Fruit fly (Drosophila melanogaster) whole organism, embryonic: ENCODE data around the gene CG3726.
A peak's percentile ranks its signal among the peaks of the same experiment; 100 is the strongest.

Source experiments
- Adf1 ChIP-seq: fragments of 200-800 bp; sonication (Bioruptor generic); IDR thresholded peaks from 2 replicates; pipeline ENCODE4 v1.3.6; 2022; ENCODE audit warnings: missing biosample characterization, missing genetic modification characterization
- Atf-2 ChIP-seq: fragments of 200-800 bp; sonication (Bioruptor generic); optimal IDR thresholded peaks from 2 replicates; lab custom pipeline; 2016; ENCODE audit warnings: missing biosample characterization, missing genetic modification characterization
- Atf3 ChIP-seq: fragments of 200-800 bp; sonication (Bioruptor generic); optimal IDR thresholded peaks from 3 replicates; lab custom pipeline; 2016; ENCODE audit warnings: missing biosample characterization, missing genetic modification characterization
- B-H1 ChIP-seq: fragments of 200-800 bp; sonication (Bioruptor generic); IDR thresholded peaks from 3 replicates; pipeline ENCODE4 v1.3.6; 2022; ENCODE audit warnings: missing biosample characterization, missing genetic modification characterization
- CG12071 ChIP-seq: fragments of 200-800 bp; sonication (Bioruptor generic); optimal IDR thresholded peaks from 3 replicates; lab custom pipeline; 2018; ENCODE audit warnings: missing biosample characterization, mild to moderate bottlenecking, missing genetic modification characterization
- CG12299 ChIP-seq: fragments of 200-800 bp; sonication (Bioruptor generic); optimal IDR thresholded peaks from 2 replicates; lab custom pipeline; 2018; ENCODE audit warnings: missing biosample characterization, mild to moderate bottlenecking, missing genetic modification characterization
- CG12391 ChIP-seq: fragments of 200-800 bp; sonication (Bioruptor generic); optimal IDR thresholded peaks from 3 replicates; lab custom pipeline; 2018; ENCODE audit warnings: missing biosample characterization, mild to moderate bottlenecking, missing genetic modification characterization, moderate library complexity
- CG13296 ChIP-seq: fragments of 200-800 bp; sonication (Bioruptor generic); optimal IDR thresholded peaks from 3 replicates; lab custom pipeline; 2018; ENCODE audit warnings: missing biosample characterization, mild to moderate bottlenecking, missing genetic modification characterization
- CG13775 ChIP-seq: fragments of 200-800 bp; sonication (Bioruptor generic); optimal IDR thresholded peaks from 3 replicates; lab custom pipeline; 2017; ENCODE audit warnings: missing biosample characterization, mild to moderate bottlenecking, missing genetic modification characterization
- CG14441 ChIP-seq: fragments of 200-800 bp; sonication (Bioruptor generic); IDR thresholded peaks from 2 replicates; pipeline ENCODE4 v1.3.6; 2022; ENCODE audit warnings: missing biosample characterization, missing genetic modification characterization
- CG15073 ChIP-seq: fragments of 200-800 bp; sonication (Bioruptor generic); optimal IDR thresholded peaks from 2 replicates; lab custom pipeline; 2016; ENCODE audit warnings: missing biosample characterization, missing genetic modification characterization
- CG15479 ChIP-seq: fragments of 200-800 bp; sonication (Bioruptor generic); optimal IDR thresholded peaks from 3 replicates; lab custom pipeline; 2019; ENCODE audit warnings: missing biosample characterization, mild to moderate bottlenecking, missing genetic modification characterization, moderate library complexity
- CG17385 ChIP-seq: fragments of 200-800 bp; sonication (Bioruptor generic); optimal IDR thresholded peaks from 3 replicates; lab custom pipeline; 2018; ENCODE audit warnings: missing biosample characterization, mild to moderate bottlenecking, missing genetic modification characterization
- CG17802 ChIP-seq: fragments of 200-800 bp; sonication (Bioruptor generic); optimal IDR thresholded peaks from 2 replicates; lab custom pipeline; 2018; ENCODE audit warnings: missing biosample characterization, mild to moderate bottlenecking, missing genetic modification characterization, moderate library complexity
- CG2712 ChIP-seq: fragments of 200-800 bp; optimal IDR thresholded peaks from 3 replicates; lab custom pipeline; 2019; ENCODE audit warnings: missing biosample characterization, mild to moderate bottlenecking, missing genetic modification characterization, moderate library complexity
- CG33557 ChIP-seq: fragments of 200-800 bp; sonication (Bioruptor generic); optimal IDR thresholded peaks from 2 replicates; lab custom pipeline; 2019; ENCODE audit warnings: missing biosample characterization, mild to moderate bottlenecking, missing genetic modification characterization, moderate library complexity
- CG3407 ChIP-seq: fragments of 200-800 bp; sonication (Bioruptor generic); optimal IDR thresholded peaks from 2 replicates; lab custom pipeline; 2018; ENCODE audit warnings: missing biosample characterization, mild to moderate bottlenecking, missing genetic modification characterization
- CG4854 ChIP-seq: fragments of 200-800 bp; sonication (Bioruptor generic); optimal IDR thresholded peaks from 2 replicates; lab custom pipeline; 2016; ENCODE audit warnings: missing biosample characterization, missing genetic modification characterization, inconsistent platforms
- CG6813 ChIP-seq: fragments of 200-800 bp; sonication (Bioruptor generic); optimal IDR thresholded peaks from 2 replicates; lab custom pipeline; 2017; ENCODE audit warnings: missing biosample characterization, missing genetic modification characterization, mild to moderate bottlenecking, moderate library complexity, missing genetic modification reagents
- CG7372 ChIP-seq: fragments of 200-800 bp; sonication (Bioruptor generic); IDR thresholded peaks from 2 replicates; pipeline ENCODE4 v1.3.6; 2022; ENCODE audit warnings: missing biosample characterization, missing genetic modification characterization
- CG7928 ChIP-seq: fragments of 200-800 bp; sonication (Bioruptor generic); optimal IDR thresholded peaks from 2 replicates; lab custom pipeline; 2017; ENCODE audit warnings: missing biosample characterization, mild to moderate bottlenecking, missing genetic modification characterization
- CG7963 ChIP-seq: fragments of 200-800 bp; sonication (Bioruptor generic); IDR thresholded peaks from 3 replicates; pipeline ENCODE4 v1.3.6; 2022; ENCODE audit warnings: missing biosample characterization, missing genetic modification characterization; ENCODE audit not compliant: partially characterized antibody
- CG8478 ChIP-seq: fragments of >200 bp; optimal IDR thresholded peaks from 2 replicates; lab custom pipeline; 2018
- CG8924 ChIP-seq: fragments of 200-800 bp; optimal IDR thresholded peaks from 3 replicates; lab custom pipeline; 2019; ENCODE audit warnings: missing biosample characterization, mild to moderate bottlenecking, missing genetic modification characterization, moderate library complexity
- CG9817 ChIP-seq: fragments of 200-800 bp; sonication (Bioruptor generic); optimal IDR thresholded peaks from 2 replicates; lab custom pipeline; 2018; ENCODE audit warnings: missing biosample characterization, mild to moderate bottlenecking, missing genetic modification characterization, moderate library complexity
- D19A ChIP-seq: fragments of 200-800 bp; optimal IDR thresholded peaks from 3 replicates; lab custom pipeline; 2019; ENCODE audit warnings: missing biosample characterization, mild to moderate bottlenecking, missing genetic modification characterization, moderate library complexity
- Doc3 ChIP-seq: fragments of 200-800 bp; sonication (Bioruptor generic); IDR thresholded peaks from 3 replicates; pipeline ENCODE4 v1.3.6; 2022; ENCODE audit warnings: missing biosample characterization, missing genetic modification characterization; ENCODE audit not compliant: partially characterized antibody
- Ets65A ChIP-seq: fragments of 200-800 bp; sonication (Bioruptor generic); peaks from one replicate; lab custom pipeline; 2016; ENCODE audit warnings: missing biosample characterization, missing genetic modification characterization
- Hr39 ChIP-seq: fragments of >200 bp; optimal IDR thresholded peaks from 2 replicates; lab custom pipeline; 2017
- Neu2 ChIP-seq: fragments of 200-800 bp; sonication (Bioruptor generic); optimal IDR thresholded peaks from 3 replicates; lab custom pipeline; 2016; ENCODE audit warnings: missing biosample characterization, missing genetic modification characterization, borderline replicate concordance
- Nf-YA ChIP-seq: fragments of 200-800 bp; sonication (Bioruptor generic); IDR thresholded peaks from 2 replicates; pipeline ENCODE4 v1.3.6; 2022; ENCODE audit warnings: missing biosample characterization, missing genetic modification characterization
- Oaz ChIP-seq: fragments of 200-800 bp; sonication (Bioruptor generic); IDR thresholded peaks from 2 replicates; pipeline ENCODE4 v1.3.6; 2022; ENCODE audit warnings: missing biosample characterization, missing genetic modification characterization
- Oli ChIP-seq: fragments of 200-800 bp; sonication (Bioruptor generic); optimal IDR thresholded peaks from 2 replicates; lab custom pipeline; 2018; ENCODE audit warnings: missing biosample characterization, mild to moderate bottlenecking, missing genetic modification characterization, moderate library complexity
- Ptx1 ChIP-seq: fragments of 200-800 bp; sonication (Bioruptor generic); IDR thresholded peaks from 2 replicates; pipeline ENCODE4 v1.3.6; 2022; ENCODE audit warnings: missing biosample characterization, missing genetic modification characterization
- Spps ChIP-seq: fragments of 200-800 bp; sonication (Bioruptor generic); optimal IDR thresholded peaks from 2 replicates; lab custom pipeline; 2018; ENCODE audit warnings: missing biosample characterization, mild to moderate bottlenecking, missing genetic modification characterization
- cas ChIP-seq: fragments of 200-800 bp; sonication (Bioruptor generic); IDR thresholded peaks from 2 replicates; pipeline ENCODE4 v1.3.6; 2022; ENCODE audit warnings: missing biosample characterization, missing genetic modification characterization
- chm ChIP-seq: fragments of 200-800 bp; sonication (Bioruptor generic); IDR thresholded peaks from 2 replicates; pipeline ENCODE4 v1.3.6; 2022; ENCODE audit warnings: missing biosample characterization, missing genetic modification characterization
- chn ChIP-seq: fragments of 200-800 bp; sonication (Bioruptor generic); optimal IDR thresholded peaks from 2 replicates; lab custom pipeline; 2016; ENCODE audit warnings: missing biosample characterization, missing genetic modification characterization
- dati ChIP-seq: fragments of 200-800 bp; sonication (Bioruptor generic); IDR thresholded peaks from 2 replicates; pipeline ENCODE4 v1.3.6; 2022; ENCODE audit warnings: missing biosample characterization, missing genetic modification characterization
- disco-r ChIP-seq: fragments of 200-800 bp; sonication (Bioruptor generic); optimal IDR thresholded peaks from 2 replicates; lab custom pipeline; 2016; ENCODE audit warnings: missing biosample characterization, missing genetic modification characterization
- eyg ChIP-seq: fragments of 200-800 bp; sonication (Bioruptor generic); optimal IDR thresholded peaks from 3 replicates; lab custom pipeline; 2016; ENCODE audit warnings: missing biosample characterization, missing genetic modification characterization
- gt ChIP-seq: fragments of 200-800 bp; sonication (Bioruptor generic); IDR thresholded peaks from 2 replicates; pipeline ENCODE4 v1.3.6; 2022; ENCODE audit warnings: missing biosample characterization, missing genetic modification characterization
- kni ChIP-seq: fragments of 200-800 bp; sonication (Bioruptor generic); optimal IDR thresholded peaks from 3 replicates; lab custom pipeline; 2017; ENCODE audit warnings: mild to moderate bottlenecking, missing biosample characterization, missing genetic modification reagents, missing genetic modification characterization
- lola ChIP-seq, 3 experiments: fragments of >200 bp in 2 of 3; fragments of 200-800 bp in 1 of 3; sonication (Bioruptor generic) in 1 of 3; optimal IDR thresholded peaks; 2 replicates each; lab custom pipeline; 2017 to 2019; ENCODE audit warnings: missing biosample characterization in 3 of 3, missing genetic modification characterization in 3 of 3, mild to moderate bottlenecking in 1 of 3, moderate library complexity in 1 of 3
- nau ChIP-seq: fragments of 200-800 bp; sonication (Bioruptor generic); optimal IDR thresholded peaks from 3 replicates; lab custom pipeline; 2017; ENCODE audit warnings: missing biosample characterization, mild to moderate bottlenecking, missing genetic modification characterization, missing genetic modification reagents
- shn ChIP-seq: fragments of 200-800 bp; sonication (Bioruptor generic); optimal IDR thresholded peaks from 3 replicates; lab custom pipeline; 2016; ENCODE audit warnings: missing biosample characterization, missing genetic modification characterization
- sima ChIP-seq: fragments of 200-800 bp; sonication (Bioruptor generic); optimal IDR thresholded peaks from 2 replicates; lab custom pipeline; 2016; ENCODE audit warnings: missing biosample characterization, missing genetic modification characterization
- stc ChIP-seq: fragments of 200-800 bp; sonication (Bioruptor generic); IDR thresholded peaks from 2 replicates; pipeline ENCODE4 v1.3.6; 2022; ENCODE audit warnings: missing biosample characterization, missing genetic modification characterization
- sug ChIP-seq: fragments of 200-800 bp; optimal IDR thresholded peaks from 2 replicates; lab custom pipeline; 2019; ENCODE audit warnings: missing biosample characterization, mild to moderate bottlenecking, missing genetic modification characterization, moderate library complexity
- toy ChIP-seq: fragments of 200-800 bp; sonication (Bioruptor generic); IDR thresholded peaks from 2 replicates; pipeline ENCODE4 v1.3.6; 2022; ENCODE audit warnings: missing biosample characterization, missing genetic modification characterization
- wek ChIP-seq: fragments of 200-800 bp; sonication (Bioruptor generic); optimal IDR thresholded peaks from 3 replicates; lab custom pipeline; 2018; ENCODE audit warnings: missing biosample characterization, mild to moderate bottlenecking, missing genetic modification characterization, moderate library complexity
- wor ChIP-seq: fragments of 200-800 bp; sonication (Bioruptor generic); IDR thresholded peaks from 2 replicates; pipeline ENCODE4 v1.3.6; 2022; ENCODE audit warnings: missing biosample characterization, missing genetic modification characterization

Gene CG3726

DNA sequence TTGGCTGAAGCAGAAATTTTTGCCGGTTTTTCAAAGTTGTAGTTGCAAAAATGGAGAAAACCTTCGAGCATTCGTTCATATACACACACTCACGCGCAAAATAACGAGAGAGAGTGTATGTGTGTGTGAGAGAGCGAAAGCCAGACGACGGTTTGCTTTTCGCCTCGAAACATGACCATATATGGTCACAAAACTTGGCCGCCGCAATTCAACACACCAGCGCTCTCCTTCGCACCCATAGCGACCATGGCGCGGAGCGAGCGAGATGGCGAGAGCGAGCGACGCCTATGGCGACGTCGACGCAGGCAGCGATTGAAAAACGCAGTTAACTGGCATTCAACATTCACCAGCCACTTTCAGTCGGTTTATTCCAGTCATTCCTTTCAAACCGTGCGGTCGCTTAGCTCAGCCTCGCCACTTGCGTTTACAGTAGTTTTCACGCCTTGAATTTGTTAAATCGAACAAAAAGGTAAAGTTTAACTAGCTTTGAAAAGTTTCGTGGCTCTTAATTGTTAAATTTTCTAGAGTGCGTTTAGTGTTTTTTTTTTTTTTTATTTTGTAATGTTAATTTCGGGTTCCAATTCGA lies 15.2 kb upstream of the CG3726 start (continued):
- TF ChIP-seq CG3407 (GFP tag; lab: Kevin White, UChicago): peak; percentile 2
- TF ChIP-seq lola (GFP tag; optimal IDR thresholded peaks at IDR 0.05; lab: Kevin White, UChicago): no peak
- no peak for TF ChIP-seq Nf-YA
- TF ChIP-seq CG9817 (tag; lab: Kevin White, UChicago): no peak
- TF ChIP-seq gt (GFP tag; lab: Robert Waterston, UW): no peak
- TF ChIP-seq Doc3 (GFP tag; lab: Robert Waterston, UW): no peak
- TF ChIP-seq CG17802: no peak
- TF ChIP-seq Adf1 (GFP tag; lab: Robert Waterston, UW): peak; percentile 99
- no peak for TF ChIP-seq CG12071 (GFP tag; lab: Kevin White, UChicago)
- peak; percentile 13 for TF ChIP-seq eyg (GFP tag; lab: Kevin White, UChicago)
- no peak for TF ChIP-seq sima (GFP tag; lab: Kevin White, UChicago)
- TF ChIP-seq CG15073: no peak
- TF ChIP-seq B-H1 (GFP tag; lab: Robert Waterston, UW): no peak; the same call in 2 of the 3 replicates
- TF ChIP-seq Oaz: no peak
- TF ChIP-seq Ptx1 (GFP tag; lab: Robert Waterston, UW): no peak
- TF ChIP-seq CG17385 (GFP tag; lab: Kevin White, UChicago): no peak
- TF ChIP-seq cas (GFP tag; lab: Robert Waterston, UW): no peak
- TF ChIP-seq stc (GFP tag; lab: Robert Waterston, UW): no peak
- TF ChIP-seq CG6813: peak; percentile 45
- no peak for TF ChIP-seq Ets65A (GFP tag; lab: Kevin White, UChicago)
- peak; percentile 4 for TF ChIP-seq CG2712
- peak; percentile 64; the same call in 1 of the 2 replicates for TF ChIP-seq chm (GFP tag; lab: Robert Waterston, UW)
- TF ChIP-seq CG4854 (GFP tag; lab: Kevin White, UChicago): no peak
- peak; percentile 24 for TF ChIP-seq CG8924 (tag; lab: Kevin White, UChicago)
- no peak for TF ChIP-seq Spps (tag; lab: Kevin White, UChicago)
- TF ChIP-seq CG7963 (GFP tag; lab: Robert Waterston, UW): no peak
- no peak for TF ChIP-seq CG7372 (GFP tag; lab: Robert Waterston, UW)
- TF ChIP-seq Neu2 (GFP tag; lab: Kevin White, UChicago): no peak
- TF ChIP-seq disco-r (GFP tag; lab: Kevin White, UChicago): no peak
- TF ChIP-seq CG14441: no peak
- peak; percentile 36 for TF ChIP-seq wek (GFP tag; lab: Kevin White, UChicago)
- peak; percentile 18 for TF ChIP-seq CG12391 (tag; lab: Kevin White, UChicago)
- TF ChIP-seq CG7928 (GFP tag; lab: Kevin White, UChicago): no peak
- TF ChIP-seq kni: peak; percentile 35
- TF ChIP-seq CG13775 (GFP tag; lab: Kevin White, UChicago): no peak
- peak; percentile 43 for TF ChIP-seq CG13296 (GFP tag; lab: Kevin White, UChicago)
- TF ChIP-seq D19A (tag; lab: Kevin White, UChicago): peak; percentile 17
- peak; percentile 1 for TF ChIP-seq CG33557
- TF ChIP-seq Oli (tag; lab: Kevin White, UChicago): no peak
- TF ChIP-seq Atf3 (GFP tag; lab: Kevin White, UChicago): no peak
- TF ChIP-seq Hr39 (lab: Kevin White, UChicago): no peak
- TF ChIP-seq wor (GFP tag; lab: Robert Waterston, UW): no peak
- TF ChIP-seq dati (GFP tag; lab: Robert Waterston, UW): no peak
- peak; percentile 34 for TF ChIP-seq chn
- TF ChIP-seq nau: no peak
- no peak for TF ChIP-seq CG12299 (tag; lab: Kevin White, UChicago)
- TF ChIP-seq CG15479 (GFP tag; lab: Kevin White, UChicago): peak; percentile 48
- TF ChIP-seq sug (tag; lab: Kevin White, UChicago): no peak
- TF ChIP-seq shn (GFP tag; lab: Kevin White, UChicago): no peak
- peak; percentile 87 for TF ChIP-seq CG8478 (lab: Kevin White, UChicago)
- no peak for TF ChIP-seq Atf-2 (GFP tag; lab: Kevin White, UChicago)
- TF ChIP-seq toy (GFP tag; lab: Robert Waterston, UW): no peak
